Worm (Caenorhabditis elegans) whole organism, L4 larva: Measurements from ENCODE around the gene H35N09.1.

Experiments used
- F10B5.3 ChIP-seq: sonication (generic microtip); optimal IDR thresholded peaks from 2 replicates; lab custom pipeline; 2016; ENCODE audit warnings: mild to moderate bottlenecking, missing genetic modification characterization, missing compliant biosample characterization
- F49E8.2 ChIP-seq: sonication (generic microtip); optimal IDR thresholded peaks from 2 replicates; lab custom pipeline; 2016; ENCODE audit warnings: missing compliant biosample characterization, mild to moderate bottlenecking, missing genetic modification characterization, borderline replicate concordance
- Y48G9A.11 ChIP-seq: fragments of 200-800 bp; sonication (Bioruptor generic); IDR thresholded peaks from 2 replicates; pipeline ENCODE4 v1.3.6; 2022; ENCODE audit warnings: missing genetic modification reagents, missing genetic modification characterization, missing compliant biosample characterization
- Y5F2A.4 ChIP-seq: fragments of 200-800 bp; sonication (Bioruptor generic); optimal IDR thresholded peaks from 2 replicates; lab custom pipeline; 2018; ENCODE audit warnings: mild to moderate bottlenecking, missing genetic modification characterization, missing compliant biosample characterization
- ZK546.5 ChIP-seq, 2 experiments: sonication (generic microtip); optimal IDR thresholded peaks; 2 replicates each; lab custom pipeline; 2017; ENCODE audit warnings: missing biosample characterization in 2 of 2, missing genetic modification characterization in 2 of 2
- aha-1 ChIP-seq: fragments of 150-350 bp; peaks from one replicate; lab custom pipeline; 2014; ENCODE audit warnings: missing biosample characterization, missing genetic modification characterization
- attf-4 ChIP-seq: sonication (generic microtip); optimal IDR thresholded peaks from 3 replicates; lab custom pipeline; 2017; ENCODE audit warnings: missing biosample characterization, missing genetic modification characterization
- ceh-28 ChIP-seq: fragments of 150-350 bp; optimal IDR thresholded peaks from 2 replicates; lab custom pipeline; 2014; ENCODE audit warnings: missing biosample characterization, missing genetic modification reagents, missing genetic modification characterization
- ceh-44 ChIP-seq: fragments of 200-800 bp; sonication (Bioruptor generic); IDR thresholded peaks from 2 replicates; pipeline ENCODE4 v1.3.6; 2022; ENCODE audit warnings: missing genetic modification reagents, missing genetic modification characterization, missing compliant biosample characterization
- ceh-82 ChIP-seq: sonication (generic microtip); optimal IDR thresholded peaks from 2 replicates; lab custom pipeline; 2017; ENCODE audit warnings: missing biosample characterization, missing genetic modification characterization
- cey-2 ChIP-seq: sonication (generic microtip); optimal IDR thresholded peaks from 3 replicates; lab custom pipeline; 2017; ENCODE audit warnings: missing genetic modification characterization, mild to moderate bottlenecking, missing compliant biosample characterization, antibody characterized with exemption, borderline replicate concordance; ENCODE audit not compliant: insufficient read depth
- daf-8 ChIP-seq: fragments of 200-800 bp; sonication (Bioruptor generic); IDR thresholded peaks from 2 replicates; pipeline ENCODE4 v1.3.6; 2022; ENCODE audit warnings: missing genetic modification characterization, missing compliant biosample characterization
- dve-1 ChIP-seq: sonication (generic microtip); optimal IDR thresholded peaks from 2 replicates; lab custom pipeline; 2017; ENCODE audit warnings: antibody characterized with exemption, mild to moderate bottlenecking, missing genetic modification characterization, missing compliant biosample characterization; ENCODE audit not compliant: insufficient read depth
- egl-27 ChIP-seq: sonication (generic microtip); optimal IDR thresholded peaks from 3 replicates; lab custom pipeline; 2017; ENCODE audit warnings: missing biosample characterization, missing genetic modification reagents, missing genetic modification characterization
- hlh-11 ChIP-seq: fragments of 200-800 bp; sonication (Bioruptor generic); optimal IDR thresholded peaks from 2 replicates; lab custom pipeline; 2018; ENCODE audit warnings: mild to moderate bottlenecking, missing genetic modification characterization, missing compliant biosample characterization
- jun-1 ChIP-seq: fragments of 150-350 bp; optimal IDR thresholded peaks from 2 replicates; lab custom pipeline; 2014; ENCODE audit warnings: missing biosample characterization, missing genetic modification reagents, missing genetic modification characterization
- lin-1 ChIP-seq: fragments of 200-800 bp; sonication (Bioruptor generic); IDR thresholded peaks from 2 replicates; pipeline ENCODE4 v1.3.6; 2022; ENCODE audit warnings: missing genetic modification reagents, missing genetic modification characterization, missing compliant biosample characterization
- lin-39 ChIP-seq: fragments of 150-350 bp; optimal IDR thresholded peaks from 2 replicates; lab custom pipeline; 2014; ENCODE audit warnings: missing biosample characterization, missing genetic modification reagents, missing genetic modification characterization
- lsy-2 ChIP-seq, 2 experiments: fragments of 150-350 bp in 1 of 2; sonication (generic microtip) in 1 of 2; optimal IDR thresholded peaks; 2 replicates each; lab custom pipeline; 2014 to 2017; ENCODE audit warnings: missing biosample characterization in 2 of 2, missing genetic modification characterization in 2 of 2
- madf-9 ChIP-seq: fragments of 200-800 bp; sonication (Bioruptor generic); conservative IDR thresholded peaks from 2 replicates; pipeline ENCODE4 v1.3.6; 2022; ENCODE audit warnings: missing genetic modification reagents, missing genetic modification characterization, missing compliant biosample characterization
- mdl-1 ChIP-seq, 2 experiments: fragments of 150-350 bp in 1 of 2; sonication (generic microtip) in 1 of 2; optimal IDR thresholded peaks; 2 replicates each; lab custom pipeline; 2014 to 2017; ENCODE audit warnings: missing biosample characterization in 2 of 2, missing genetic modification characterization in 2 of 2
- nhr-28 ChIP-seq: fragments of 150-350 bp; optimal IDR thresholded peaks from 2 replicates; lab custom pipeline; 2014; ENCODE audit warnings: missing biosample characterization, missing genetic modification characterization
- nhr-42 ChIP-seq: fragments of 200-800 bp; sonication (Bioruptor generic); IDR thresholded peaks from 2 replicates; pipeline ENCODE4 v1.3.6; 2022; ENCODE audit warnings: missing genetic modification characterization, missing compliant biosample characterization
- php-3 ChIP-seq: fragments of 200-800 bp; sonication (Bioruptor generic); IDR thresholded peaks from 2 replicates; pipeline ENCODE4 v1.3.6; 2022; ENCODE audit warnings: missing genetic modification reagents, missing genetic modification characterization, missing compliant biosample characterization
- set-16 ChIP-seq: fragments of 200-800 bp; sonication (Bioruptor generic); IDR thresholded peaks from 2 replicates; pipeline ENCODE4 v1.3.6; 2022; ENCODE audit warnings: missing genetic modification reagents, missing genetic modification characterization, missing compliant biosample characterization
- spr-1 ChIP-seq: sonication (generic microtip); optimal IDR thresholded peaks from 2 replicates; lab custom pipeline; 2016; ENCODE audit warnings: mild to moderate bottlenecking, missing genetic modification characterization, missing compliant biosample characterization
- spr-3 ChIP-seq: fragments of 200-800 bp; sonication (Bioruptor generic); optimal IDR thresholded peaks from 2 replicates; lab custom pipeline; 2018; ENCODE audit warnings: mild to moderate bottlenecking, missing genetic modification characterization, missing compliant biosample characterization
- tag-97 ChIP-seq: fragments of 200-800 bp; sonication (Bioruptor generic); IDR thresholded peaks from 2 replicates; pipeline ENCODE4 v1.3.6; 2022; ENCODE audit warnings: missing genetic modification characterization, missing compliant biosample characterization
- tra-1 ChIP-seq: fragments of 200-800 bp; sonication (Bioruptor generic); IDR thresholded peaks from 2 replicates; pipeline ENCODE4 v1.3.6; 2022; ENCODE audit warnings: missing genetic modification reagents, missing genetic modification characterization, missing compliant biosample characterization
- unc-39 ChIP-seq: sonication (generic microtip); optimal IDR thresholded peaks from 2 replicates; lab custom pipeline; 2017; ENCODE audit warnings: missing biosample characterization, missing genetic modification characterization
- zag-1 ChIP-seq: fragments of 150-350 bp; optimal IDR thresholded peaks from 2 replicates; lab custom pipeline; 2014; ENCODE audit warnings: missing biosample characterization, missing genetic modification characterization

Gene H35N09.1

ce11 chrX:8597647-8598046, 7.5 kb upstream of the H35N09.1 start, which contains the start of gene F18E9.7:
TSS of gene F18E9.7 (minus strand) at chrX:8597747.
- TF ChIP-seq daf-8 (no peak), ceh-28 (tag; lab: Kevin White, UChicago) (no peak), jun-1 (no peak), lin-1 (no peak), cey-2 (tag; lab: Kevin White, UChicago) (no peak), F10B5.3 (no peak), mdl-1 (tag; optimal IDR thresholded peaks at IDR 0.05; lab: Kevin White, UChicago) (no peak), lin-39 (tag; lab: Kevin White, UChicago) (no peak), lsy-2 (tag; optimal IDR thresholded peaks at IDR 0.05; lab: Kevin White, UChicago) (no peak), tag-97 (GFP tag; lab: Robert Waterston, UW) (no peak), ZK546.5 (tag; optimal IDR thresholded peaks at IDR 0.05; lab: Kevin White, UChicago) (no peak), zag-1 (tag; lab: Kevin White, UChicago) (no peak), ceh-82 (tag; lab: Kevin White, UChicago) (no peak), nhr-28 (no peak), spr-1 (tag; lab: Kevin White, UChicago) (no peak), Y5F2A.4 (GFP tag; lab: Kevin White, UChicago) (no peak), php-3 (GFP tag; lab: Robert Waterston, UW) (no peak), tra-1 (GFP tag; lab: Robert Waterston, UW) (no peak)
- TF ChIP-seq, all 104 proteins: peak for 0

ce11 chrX:8598491-8598890, 6.6 kb upstream of the H35N09.1 start:
- no peak for TF ChIP-seq dve-1 (tag; lab: Kevin White, UChicago)
- TF ChIP-seq mdl-1 (tag; optimal IDR thresholded peaks at IDR 0.05; lab: Kevin White, UChicago) = no peak
- TF ChIP-seq egl-27 (tag; lab: Kevin White, UChicago) = no peak
- TF ChIP-seq hlh-11 (tag; lab: Kevin White, UChicago) = no peak
- TF ChIP-seq aha-1 (tag; lab: Kevin White, UChicago) = peak; percentile 93
- no peak for TF ChIP-seq Y48G9A.11 (GFP tag; lab: Robert Waterston, UW)
- TF ChIP-seq lin-1 = no peak
- TF ChIP-seq nhr-28 = no peak
- TF ChIP-seq ceh-44 = no peak

ce11 chrX:8599725-8600124, 5.4 kb upstream of the H35N09.1 start:
- TF ChIP-seq ceh-82 (tag; lab: Kevin White, UChicago) (no peak), set-16 (GFP tag; lab: Robert Waterston, UW) (no peak)
- TF ChIP-seq, all 104 proteins: peak for 0

- TF ChIP-seq F49E8.2 (tag; lab: Kevin White, UChicago) = no peak
- no peak for TF ChIP-seq daf-8
- TF ChIP-seq attf-4 = no peak
Observed at ce11 chrX:8601235-8601634, 3.9 kb upstream of the H35N09.1 start, which contains the start of gene F18E9.1. TSS of gene F18E9.1 (plus strand) at chrX:8601535.

- TF ChIP-seq spr-3 (GFP tag; lab: Kevin White, UChicago) (no peak), madf-9 (GFP tag; lab: Robert Waterston, UW) (0 out of 2 replicates have a peak, but pooled peaks have one; percentile 39), nhr-42 (GFP tag; lab: Robert Waterston, UW) (peak; percentile 34; the same call in 1 of the 2 replicates), unc-39 (tag; lab: Kevin White, UChicago) (no peak)
- TF ChIP-seq, all 104 proteins: peak for 2
Observed at ce11 chrX:8602722-8603427, 2.3 kb upstream of the H35N09.1 start.
